Worm (Caenorhabditis elegans) whole organism, L2 larva: ENCODE results near the gene K02E10.5.

Experiments
- R02D3.7 ChIP-seq: fragments of 150-350 bp; optimal IDR thresholded peaks from 2 replicates; lab custom pipeline; 2014; ENCODE audit warnings: missing biosample characterization, missing genetic modification characterization
- egl-27 ChIP-seq: sonication (generic microtip); optimal IDR thresholded peaks from 3 replicates; lab custom pipeline; 2017; ENCODE audit warnings: missing biosample characterization, missing genetic modification reagents, missing genetic modification characterization
- elt-1 ChIP-seq: fragments of 150-350 bp; optimal IDR thresholded peaks from 2 replicates; lab custom pipeline; 2014; ENCODE audit warnings: missing biosample characterization, missing genetic modification characterization
- lin-39 ChIP-seq: fragments of 150-350 bp; optimal IDR thresholded peaks from 2 replicates; lab custom pipeline; 2014; ENCODE audit warnings: missing biosample characterization, missing genetic modification reagents, missing genetic modification characterization
- lsy-2 ChIP-seq, 2 experiments: fragments of 150-350 bp in 1 of 2; sonication (generic microtip) in 1 of 2; optimal IDR thresholded peaks; 2 replicates each; lab custom pipeline; 2014 to 2017; ENCODE audit warnings: missing biosample characterization in 2 of 2, missing genetic modification characterization in 2 of 2
- nhr-10 ChIP-seq: sonication (generic microtip); optimal IDR thresholded peaks from 2 replicates; lab custom pipeline; 2017; ENCODE audit warnings: missing biosample characterization, missing genetic modification characterization
- nhr-11 ChIP-seq: fragments of 150-350 bp; optimal IDR thresholded peaks from 2 replicates; lab custom pipeline; 2014; ENCODE audit warnings: missing biosample characterization, missing genetic modification characterization
- nhr-237 ChIP-seq: fragments of 150-350 bp; optimal IDR thresholded peaks from 2 replicates; lab custom pipeline; 2014; ENCODE audit warnings: missing biosample characterization, missing genetic modification characterization
- nhr-25 ChIP-seq: fragments of 150-350 bp; sonication (generic microtip); optimal IDR thresholded peaks from 3 replicates; lab custom pipeline; 2014; ENCODE audit warnings: missing biosample characterization, missing genetic modification characterization
- skn-1 ChIP-seq: sonication (generic microtip); optimal IDR thresholded peaks from 2 replicates; lab custom pipeline; 2017; ENCODE audit warnings: missing biosample characterization, missing genetic modification characterization
- unc-39 ChIP-seq: fragments of 150-350 bp; optimal IDR thresholded peaks from 2 replicates; lab custom pipeline; 2014; ENCODE audit warnings: missing biosample characterization, missing genetic modification characterization
- ztf-11 ChIP-seq: sonication (generic microtip); optimal IDR thresholded peaks from 2 replicates; lab custom pipeline; 2017; ENCODE audit warnings: missing biosample characterization, missing genetic modification characterization

- TF ChIP-seq nhr-237 (tag; lab: Kevin White, UChicago): no peak
- no peak for TF ChIP-seq nhr-10 (tag; lab: Kevin White, UChicago)
- TF ChIP-seq lsy-2 (tag; optimal IDR thresholded peaks at IDR 0.05; lab: Kevin White, UChicago): no peak
- no peak for TF ChIP-seq nhr-25
- TF ChIP-seq lin-39: no peak
- no peak for TF ChIP-seq nhr-11 (tag; lab: Kevin White, UChicago)
- TF ChIP-seq skn-1 (tag; lab: Kevin White, UChicago): no peak
- no peak for TF ChIP-seq ztf-11 (tag; lab: Kevin White, UChicago)
- TF ChIP-seq elt-1: no peak
- no peak for TF ChIP-seq egl-27 (tag; lab: Kevin White, UChicago)
- TF ChIP-seq R02D3.7 (tag; lab: Kevin White, UChicago): no peak
- TF ChIP-seq unc-39 (tag; lab: Kevin White, UChicago): no peak
Observed at ce11 chrX:2483078-2483477, 4.4 kb upstream of the K02E10.5 start, which contains the start of gene K02E10.4.
